Fruit fly (Drosophila melanogaster): ENCODE results near the gene CG9312.

- TF ChIP-seq CG33017 (tag; optimal IDR thresholded peaks at IDR 0.05), result no peak
- TF ChIP-seq CG7045 (GFP tag; optimal IDR thresholded peaks at IDR 0.05), result no peak
- TF ChIP-seq cnc (optimal IDR thresholded peaks at IDR 0.05), result no peak
- no peak for TF ChIP-seq Crg-1 (GFP tag; optimal IDR thresholded peaks at IDR 0.05)
- no peak for TF ChIP-seq CG7101 (tag; optimal IDR thresholded peaks at IDR 0.05)
- TF ChIP-seq ovo (GFP tag; optimal IDR thresholded peaks at IDR 0.05), result no peak
- no peak for TF ChIP-seq kay (GFP tag; ENCODE audit: borderline replicate concordance)
- TF ChIP-seq bab1 (GFP tag; optimal IDR thresholded peaks at IDR 0.05), result no peak
- TF ChIP-seq CG5204 (GFP tag; optimal IDR thresholded peaks at IDR 0.05), result no peak
- no peak for TF ChIP-seq tj (GFP tag; optimal IDR thresholded peaks at IDR 0.05)
- TF ChIP-seq Mnt (GFP tag; optimal IDR thresholded peaks at IDR 0.05), result no peak
Observed at dm6 chr3R:13809261-13809660, 43.7 kb downstream of the CG9312 start.

Data from whole organism, adult.